Fruit fly (Drosophila melanogaster): ENCODE results near the gene CG13044.

DNA sequence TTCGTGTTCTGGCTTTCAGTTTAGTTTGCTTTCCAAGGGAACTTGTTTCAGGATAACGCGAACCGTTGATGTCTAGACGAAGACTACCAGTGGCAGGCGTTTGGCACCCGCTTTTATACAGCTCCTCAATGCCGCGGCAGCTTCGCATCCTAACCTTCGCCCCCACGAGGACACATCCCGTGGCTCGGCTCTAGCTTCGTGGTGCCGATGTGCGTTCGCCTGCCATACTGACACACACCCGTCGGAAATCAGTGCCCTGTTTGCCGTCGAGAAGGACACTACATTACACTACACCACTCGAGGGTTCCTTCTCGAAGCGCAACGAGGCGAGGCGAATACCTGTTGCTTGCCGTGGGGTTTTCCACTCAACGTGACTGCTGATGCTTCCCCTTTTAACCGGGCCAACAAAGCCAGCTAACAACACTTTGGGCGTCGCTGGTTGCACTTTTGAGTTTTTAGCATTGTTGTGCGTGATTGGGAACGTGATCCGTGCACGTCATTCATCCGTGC, 45.8 kb downstream of the CG13044 start, which contains the start of gene CG13054:
- no peak for TF ChIP-seq Hr96 (GFP tag; optimal IDR thresholded peaks at IDR 0.05)
- TF ChIP-seq CG12768 (GFP tag; optimal IDR thresholded peaks at IDR 0.05) = no peak
- no peak for TF ChIP-seq bab1 (GFP tag; optimal IDR thresholded peaks at IDR 0.05)
- TF ChIP-seq CG1620 (GFP tag; optimal IDR thresholded peaks at IDR 0.05) = no peak
- TF ChIP-seq CG11617 (GFP tag; optimal IDR thresholded peaks at IDR 0.05) = no peak
- no peak for TF ChIP-seq CG33017 (tag; optimal IDR thresholded peaks at IDR 0.05)
- no peak for TF ChIP-seq kay (GFP tag; ENCODE audit: borderline replicate concordance)
- no peak for TF ChIP-seq Crg-1 (GFP tag; optimal IDR thresholded peaks at IDR 0.05)

Data from whole organism, adult.